Fruit fly (Drosophila melanogaster): ENCODE measurements around the gene CG32579.
A peak's percentile ranks its signal among the peaks of the same experiment; 100 is the strongest.

Gene CG32579

DNA sequence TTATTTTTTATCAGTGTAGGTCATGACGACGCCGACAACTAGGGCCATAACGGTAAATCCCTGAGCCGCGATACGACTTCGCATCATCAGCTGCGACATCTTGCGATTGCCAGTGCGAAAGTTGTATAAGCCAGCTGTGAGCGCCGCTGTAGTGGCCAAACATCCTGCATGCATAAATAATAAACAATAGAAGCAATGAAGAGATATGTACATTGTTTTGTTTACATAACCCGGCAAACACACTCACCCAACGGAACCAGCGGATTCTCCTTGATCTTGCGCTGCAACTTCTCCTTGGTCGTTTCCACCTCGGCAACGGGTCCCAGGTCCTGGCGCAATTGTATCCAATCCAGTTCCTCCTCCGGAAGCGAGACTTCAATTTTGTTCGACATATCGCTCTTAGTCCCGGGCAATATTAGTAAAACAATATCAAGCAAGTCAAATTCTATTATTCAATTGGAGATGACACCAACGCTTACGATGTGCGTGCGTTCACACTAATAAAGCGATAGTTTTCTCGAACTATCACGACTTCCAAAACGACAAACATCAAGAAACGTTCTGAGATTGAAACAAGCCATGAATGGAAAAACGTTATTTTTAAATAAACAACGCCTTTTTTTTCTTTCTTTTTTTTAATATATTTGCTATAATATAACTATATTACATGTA is 8.6 kb downstream of the CG32579 start:
- TF ChIP-seq Mnt (GFP tag; optimal IDR thresholded peaks at IDR 0.05): peak; percentile 21
- TF ChIP-seq CG11617 (GFP tag; optimal IDR thresholded peaks at IDR 0.05): peak; percentile 28
- TF ChIP-seq CG7045 (GFP tag; optimal IDR thresholded peaks at IDR 0.05): no peak
- no peak for TF ChIP-seq CG14711 (tag; optimal IDR thresholded peaks at IDR 0.05)
- TF ChIP-seq bab1 (GFP tag; optimal IDR thresholded peaks at IDR 0.05): peak; percentile 6
- peak; percentile 54 for TF ChIP-seq ovo (GFP tag; optimal IDR thresholded peaks at IDR 0.05)
- no peak for TF ChIP-seq CG12768 (GFP tag; optimal IDR thresholded peaks at IDR 0.05)
- no peak for TF ChIP-seq CG7101 (tag; optimal IDR thresholded peaks at IDR 0.05)
- no peak for TF ChIP-seq Clk (GFP tag; optimal IDR thresholded peaks at IDR 0.05)
- TF ChIP-seq pad (GFP tag; optimal IDR thresholded peaks at IDR 0.05): peak; percentile 11

DNA sequence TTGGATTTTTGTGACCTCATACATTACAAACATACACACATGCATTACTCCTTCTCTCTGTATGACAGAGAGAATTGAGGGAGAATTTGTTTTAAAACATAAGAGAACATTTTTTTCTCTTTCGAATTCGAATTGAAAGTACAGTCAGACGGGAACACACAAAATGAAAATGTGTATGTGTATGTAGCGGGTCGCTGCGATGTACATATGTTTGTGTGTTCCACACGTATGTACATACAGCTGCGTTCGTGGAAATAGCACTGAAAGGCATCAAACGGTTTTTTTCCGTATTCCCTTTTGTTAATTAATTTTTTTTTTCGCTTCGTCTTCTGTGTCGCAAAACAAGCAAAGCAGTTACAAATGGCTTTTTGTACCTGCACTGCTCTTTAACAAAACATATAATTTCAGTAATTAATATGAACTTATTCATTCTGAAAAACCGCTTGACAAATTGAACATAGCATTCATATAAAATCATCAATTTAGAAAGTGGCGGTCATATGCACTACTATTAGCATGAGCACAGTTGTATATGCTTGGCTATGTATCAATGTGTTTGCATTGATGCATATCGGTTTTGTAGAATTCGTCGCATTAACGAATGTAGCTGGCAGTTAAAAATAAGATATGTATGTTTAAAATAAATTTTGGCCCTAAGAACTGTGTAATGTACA is 9.7 kb downstream of the CG32579 start:
- TF ChIP-seq Clk (GFP tag; optimal IDR thresholded peaks at IDR 0.05): peak; percentile 84
- peak; percentile 95 for TF ChIP-seq CG33017 (tag; optimal IDR thresholded peaks at IDR 0.05)
- peak; percentile 94 for TF ChIP-seq CG14711 (tag; optimal IDR thresholded peaks at IDR 0.05)
- peak; percentile 83 for TF ChIP-seq cic (GFP tag; optimal IDR thresholded peaks at IDR 0.05)
- TF ChIP-seq CG12768 (GFP tag; optimal IDR thresholded peaks at IDR 0.05): peak; percentile 95
- TF ChIP-seq CG7045 (GFP tag; optimal IDR thresholded peaks at IDR 0.05): peak; percentile 95
- peak; percentile 91 for TF ChIP-seq pad (GFP tag; optimal IDR thresholded peaks at IDR 0.05)
- peak; percentile 98 for TF ChIP-seq CG11617 (GFP tag; optimal IDR thresholded peaks at IDR 0.05)
- peak; percentile 95 for TF ChIP-seq ovo (GFP tag; optimal IDR thresholded peaks at IDR 0.05)
- TF ChIP-seq Crg-1 (GFP tag; optimal IDR thresholded peaks at IDR 0.05): peak; percentile 92
- TF ChIP-seq cnc (optimal IDR thresholded peaks at IDR 0.05): no peak
- peak; percentile 95 for TF ChIP-seq bab1 (GFP tag; optimal IDR thresholded peaks at IDR 0.05)
- TF ChIP-seq Mnt (GFP tag; optimal IDR thresholded peaks at IDR 0.05): peak; percentile 88
- peak; percentile 83 for TF ChIP-seq toe (GFP tag; optimal IDR thresholded peaks at IDR 0.05)
- TF ChIP-seq CG5204 (GFP tag; optimal IDR thresholded peaks at IDR 0.05): peak; percentile 94
- TF ChIP-seq CG7101 (tag; optimal IDR thresholded peaks at IDR 0.05): peak; percentile 98
- TF ChIP-seq kay (GFP tag; ENCODE audit: borderline replicate concordance): peak; percentile 80
- TF ChIP-seq tj (GFP tag; optimal IDR thresholded peaks at IDR 0.05): peak; percentile 85
- TF ChIP-seq CG1620 (GFP tag; optimal IDR thresholded peaks at IDR 0.05): peak; percentile 82
- no peak for TF ChIP-seq Hr96 (GFP tag; optimal IDR thresholded peaks at IDR 0.05)

DNA sequence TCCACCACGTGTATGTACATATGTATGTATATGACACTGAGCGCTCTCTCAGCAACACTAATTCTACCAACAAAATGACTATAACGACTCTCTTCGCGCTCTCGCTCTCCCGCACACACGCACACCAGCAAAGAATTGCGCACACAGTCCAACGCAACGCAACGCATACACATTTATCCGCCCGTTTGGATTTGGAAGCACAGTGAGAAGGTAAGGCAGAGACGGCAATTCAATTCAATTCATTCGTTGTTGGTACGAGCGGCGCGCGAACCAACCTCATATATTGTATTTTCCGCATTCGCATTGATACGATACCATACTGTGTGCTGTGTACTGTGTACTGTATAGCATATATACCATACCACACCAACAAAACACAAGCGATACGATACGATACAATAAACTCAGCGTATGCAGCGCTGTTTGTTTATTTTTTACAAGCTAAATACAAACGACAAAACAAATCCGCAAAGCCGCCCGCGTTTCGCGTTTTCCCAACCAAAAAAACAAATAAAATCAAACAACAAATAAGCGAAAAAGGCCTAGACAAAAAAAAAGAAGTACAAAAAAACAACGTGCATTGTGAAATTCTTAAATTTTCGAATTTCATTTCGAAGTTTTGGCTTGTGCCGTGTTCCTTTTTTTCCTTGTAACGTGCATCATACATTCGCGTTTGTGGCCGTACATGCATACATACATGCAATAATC is 10.5 kb downstream of the CG32579 start, which contains the start of the genes CG9921 and Dsp1:
CG9921 (minus strand) TSS at position 167 of the 708 bp plus-strand sequence.
Dsp1 (plus strand) TSS at position 179 of the 708 bp plus-strand sequence.
- peak; percentile 96 for TF ChIP-seq cic (GFP tag; optimal IDR thresholded peaks at IDR 0.05)
- peak; percentile 22 for TF ChIP-seq CG14711 (tag; optimal IDR thresholded peaks at IDR 0.05)
- TF ChIP-seq CG5204 (GFP tag; optimal IDR thresholded peaks at IDR 0.05): no peak
- TF ChIP-seq CG7101 (tag; optimal IDR thresholded peaks at IDR 0.05): peak; percentile 1
- TF ChIP-seq kay (GFP tag; ENCODE audit: borderline replicate concordance): peak; percentile 6
- TF ChIP-seq CG1620 (GFP tag; optimal IDR thresholded peaks at IDR 0.05): peak; percentile 16
- TF ChIP-seq cnc (optimal IDR thresholded peaks at IDR 0.05): no peak
- peak; percentile 13 for TF ChIP-seq ovo (GFP tag; optimal IDR thresholded peaks at IDR 0.05)
- peak; percentile 20 for TF ChIP-seq Hr96 (GFP tag; optimal IDR thresholded peaks at IDR 0.05)
- TF ChIP-seq CG11617 (GFP tag; optimal IDR thresholded peaks at IDR 0.05): no peak
- peak; percentile 38 for TF ChIP-seq CG12768 (GFP tag; optimal IDR thresholded peaks at IDR 0.05)
- no peak for TF ChIP-seq CG7045 (GFP tag; optimal IDR thresholded peaks at IDR 0.05)
- peak; percentile 24 for TF ChIP-seq bab1 (GFP tag; optimal IDR thresholded peaks at IDR 0.05)
- peak; percentile 93 for TF ChIP-seq Mnt (GFP tag; optimal IDR thresholded peaks at IDR 0.05)
- no peak for TF ChIP-seq CG33017 (tag; optimal IDR thresholded peaks at IDR 0.05)

DNA sequence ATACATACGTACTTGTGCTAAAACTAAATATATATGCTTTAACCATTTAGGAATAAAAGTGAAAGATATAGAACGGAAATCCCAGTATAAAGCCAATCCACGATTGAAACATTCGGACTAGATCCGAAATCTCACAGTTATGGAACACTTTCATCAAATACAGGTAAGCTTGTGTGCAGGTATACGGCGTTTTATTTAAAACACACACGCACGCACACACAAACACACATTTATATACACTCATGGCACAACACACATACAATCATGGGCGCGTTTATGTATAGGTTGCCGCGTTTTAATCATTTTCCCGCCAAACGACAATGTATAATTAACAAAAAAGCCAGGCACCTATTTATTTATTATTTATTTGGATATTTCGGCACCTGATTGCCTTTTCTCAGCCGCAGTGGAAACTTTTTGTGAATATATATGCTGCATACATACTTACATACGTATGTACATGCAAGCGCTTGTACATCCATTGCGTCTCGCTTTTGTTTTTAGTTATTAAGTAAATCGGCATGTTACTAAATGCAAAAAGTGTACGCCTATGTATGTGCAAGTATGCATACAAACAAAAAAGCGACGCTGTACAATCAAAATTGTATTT is 11.3 kb downstream of the CG32579 start:
- TF ChIP-seq pad (GFP tag; optimal IDR thresholded peaks at IDR 0.05) (no peak), CG14711 (tag; optimal IDR thresholded peaks at IDR 0.05) (no peak), cic (GFP tag; optimal IDR thresholded peaks at IDR 0.05) (peak; percentile 20), CG12768 (GFP tag; optimal IDR thresholded peaks at IDR 0.05) (no peak), Mnt (GFP tag; optimal IDR thresholded peaks at IDR 0.05) (peak; percentile 43)

DNA sequence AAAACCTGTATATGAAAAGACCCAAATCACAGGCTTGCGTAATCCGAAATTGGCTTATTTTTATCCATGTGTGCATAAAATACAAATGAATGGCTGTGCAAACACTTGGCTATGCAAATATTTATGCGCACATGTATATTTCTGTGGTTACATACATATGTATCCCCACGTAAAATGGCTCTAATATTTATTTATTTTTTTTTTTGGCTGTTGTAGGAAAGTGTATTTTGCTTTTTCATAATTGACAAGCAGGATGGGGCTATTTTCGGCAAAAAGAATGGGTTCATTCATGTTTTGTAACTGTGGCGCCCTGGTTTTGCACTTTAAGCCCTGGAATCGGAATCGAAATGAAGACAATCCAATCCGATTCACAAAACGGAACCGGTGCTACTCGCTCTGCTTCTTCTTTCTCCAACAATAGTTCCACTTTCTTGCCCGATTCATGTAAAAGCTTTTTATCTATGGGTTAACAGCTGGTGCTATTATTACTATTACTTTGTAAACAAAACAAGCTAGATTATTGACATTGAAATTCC is 12.1 kb downstream of the CG32579 start:
- TF ChIP-seq CG1620 (GFP tag; optimal IDR thresholded peaks at IDR 0.05) (peak; percentile 57), CG14711 (tag; optimal IDR thresholded peaks at IDR 0.05) (peak; percentile 75), kay (GFP tag; ENCODE audit: borderline replicate concordance) (peak; percentile 47), cnc (optimal IDR thresholded peaks at IDR 0.05) (no peak), CG7045 (GFP tag; optimal IDR thresholded peaks at IDR 0.05) (peak; percentile 58), pad (GFP tag; optimal IDR thresholded peaks at IDR 0.05) (peak; percentile 53), CG11617 (GFP tag; optimal IDR thresholded peaks at IDR 0.05) (peak; percentile 89), CG12768 (GFP tag; optimal IDR thresholded peaks at IDR 0.05) (peak; percentile 65), CG7101 (tag; optimal IDR thresholded peaks at IDR 0.05) (peak; percentile 86), cic (GFP tag; optimal IDR thresholded peaks at IDR 0.05) (peak; percentile 28), toe (GFP tag; optimal IDR thresholded peaks at IDR 0.05) (peak; percentile 51), ovo (GFP tag; optimal IDR thresholded peaks at IDR 0.05) (peak; percentile 70), Hr96 (GFP tag; optimal IDR thresholded peaks at IDR 0.05) (no peak), Crg-1 (GFP tag; optimal IDR thresholded peaks at IDR 0.05) (peak; percentile 79), CG33017 (tag; optimal IDR thresholded peaks at IDR 0.05) (peak; percentile 64), Mnt (GFP tag; optimal IDR thresholded peaks at IDR 0.05) (peak; percentile 89), CG5204 (GFP tag; optimal IDR thresholded peaks at IDR 0.05) (peak; percentile 70), Clk (GFP tag; optimal IDR thresholded peaks at IDR 0.05) (no peak), tj (GFP tag; optimal IDR thresholded peaks at IDR 0.05) (peak; percentile 75), bab1 (GFP tag; optimal IDR thresholded peaks at IDR 0.05) (peak; percentile 62)
